Worm (Caenorhabditis elegans) whole organism, L3 larva: ENCODE measurements around the gene cest-2.2.
A peak's percentile ranks its signal among the peaks of the same experiment; 100 is the strongest.
"Not testable (repeated sequence)": the region's sequence is repeated elsewhere in the genome, so short reads cannot be mapped to it uniquely, and the experiment has no call there.

Source experiments
- R02D3.7 ChIP-seq: fragments of 150-350 bp; optimal IDR thresholded peaks from 2 replicates; lab custom pipeline; 2014; ENCODE audit warnings: missing biosample characterization, missing genetic modification characterization
- ZK546.5 ChIP-seq: sonication (generic microtip); optimal IDR thresholded peaks from 2 replicates; lab custom pipeline; 2017; ENCODE audit warnings: missing biosample characterization, missing genetic modification characterization
- aly-2 ChIP-seq: fragments of 150-350 bp; optimal IDR thresholded peaks from 2 replicates; lab custom pipeline; 2014; ENCODE audit warnings: missing biosample characterization, missing genetic modification characterization
- ama-1 ChIP-seq: fragments of 150-350 bp; optimal IDR thresholded peaks from 2 replicates; lab custom pipeline; 2018
- ceh-28 ChIP-seq: fragments of 150-350 bp; optimal IDR thresholded peaks from 2 replicates; lab custom pipeline; 2014; ENCODE audit warnings: missing biosample characterization, missing genetic modification reagents, missing genetic modification characterization
- ceh-9 ChIP-seq: sonication (generic microtip); optimal IDR thresholded peaks from 2 replicates; lab custom pipeline; 2018; ENCODE audit warnings: missing biosample characterization, missing genetic modification characterization
- daf-12 ChIP-seq: fragments of 150-350 bp; optimal IDR thresholded peaks from 2 replicates; lab custom pipeline; 2014; ENCODE audit warnings: missing biosample characterization, missing genetic modification reagents, missing genetic modification characterization
- egl-27 ChIP-seq: sonication (generic microtip); optimal IDR thresholded peaks from 4 replicates; lab custom pipeline; 2017; ENCODE audit warnings: missing biosample characterization, missing genetic modification reagents, missing genetic modification characterization
- egl-5 ChIP-seq: fragments of 150-350 bp; optimal IDR thresholded peaks from 2 replicates; lab custom pipeline; 2017; ENCODE audit warnings: missing biosample characterization, missing genetic modification reagents, missing genetic modification characterization, inconsistent platforms
- elt-1 ChIP-seq: fragments of 150-350 bp; optimal IDR thresholded peaks from 2 replicates; lab custom pipeline; 2014; ENCODE audit warnings: missing biosample characterization, missing genetic modification characterization
- elt-2 ChIP-seq: sonication (generic microtip); optimal IDR thresholded peaks from 2 replicates; lab custom pipeline; 2016; ENCODE audit warnings: missing genetic modification reagents, mild to moderate bottlenecking, missing genetic modification characterization, missing compliant biosample characterization
- elt-3 ChIP-seq, 3 experiments: fragments of 150-350 bp in 1 of 3; sonication (generic microtip) in 2 of 3; optimal IDR thresholded peaks; 2 replicates in 2 of 3; 4 replicates in 1 of 3; lab custom pipeline; 2014 to 2017; ENCODE audit warnings: missing biosample characterization in 3 of 3, missing genetic modification characterization in 3 of 3
- eor-1 ChIP-seq, 2 experiments: fragments of 150-350 bp; optimal IDR thresholded peaks; 2 replicates each; lab custom pipeline; 2014 to 2018; ENCODE audit warnings: missing biosample characterization in 2 of 2, missing genetic modification characterization in 2 of 2
- fkh-10 ChIP-seq: sonication (generic microtip); optimal IDR thresholded peaks from 2 replicates; lab custom pipeline; 2017; ENCODE audit warnings: missing biosample characterization, missing genetic modification reagents, missing genetic modification characterization
- fkh-2 ChIP-seq: fragments of 150-350 bp; optimal IDR thresholded peaks from 2 replicates; lab custom pipeline; 2014; ENCODE audit warnings: missing biosample characterization, missing genetic modification reagents, missing genetic modification characterization
- fos-1 ChIP-seq: fragments of 150-350 bp; optimal IDR thresholded peaks from 2 replicates; lab custom pipeline; 2014; ENCODE audit warnings: missing biosample characterization, missing genetic modification characterization
- hmg-11 ChIP-seq: sonication (generic microtip); optimal IDR thresholded peaks from 2 replicates; lab custom pipeline; 2016; ENCODE audit warnings: missing genetic modification characterization, missing compliant biosample characterization
- jun-1 ChIP-seq: fragments of 150-350 bp; optimal IDR thresholded peaks from 2 replicates; lab custom pipeline; 2014; ENCODE audit warnings: missing biosample characterization, missing genetic modification reagents, missing genetic modification characterization
- lin-15B ChIP-seq: fragments of 150-350 bp; optimal IDR thresholded peaks from 2 replicates; lab custom pipeline; 2014; ENCODE audit warnings: missing biosample characterization, missing genetic modification characterization
- lin-39 ChIP-seq: fragments of 150-350 bp; optimal IDR thresholded peaks from 2 replicates; lab custom pipeline; 2018; ENCODE audit warnings: missing biosample characterization, missing genetic modification reagents, missing genetic modification characterization
- lsy-12 ChIP-seq: sonication (generic microtip); optimal IDR thresholded peaks from 2 replicates; lab custom pipeline; 2016; ENCODE audit warnings: mild to moderate bottlenecking, missing genetic modification characterization, missing compliant biosample characterization
- mdl-1 ChIP-seq: fragments of 150-350 bp; optimal IDR thresholded peaks from 2 replicates; lab custom pipeline; 2014; ENCODE audit warnings: missing biosample characterization, missing genetic modification characterization
- mml-1 ChIP-seq: fragments of 150-350 bp; sonication (generic microtip); optimal IDR thresholded peaks from 3 replicates; lab custom pipeline; 2014; ENCODE audit warnings: missing biosample characterization, missing genetic modification characterization
- nfya-1 ChIP-seq: sonication (generic microtip); optimal IDR thresholded peaks from 2 replicates; lab custom pipeline; 2017; ENCODE audit warnings: missing genetic modification characterization, mild to moderate bottlenecking, missing compliant biosample characterization, antibody characterized with exemption, moderate library complexity; ENCODE audit not compliant: insufficient read depth
- nhr-11 ChIP-seq: fragments of 150-350 bp; optimal IDR thresholded peaks from 2 replicates; lab custom pipeline; 2014; ENCODE audit warnings: missing biosample characterization, missing genetic modification characterization
- nhr-12 ChIP-seq: fragments of 150-350 bp; optimal IDR thresholded peaks from 2 replicates; lab custom pipeline; 2014; ENCODE audit warnings: missing biosample characterization, missing genetic modification characterization
- nhr-237 ChIP-seq: fragments of 150-350 bp; optimal IDR thresholded peaks from 2 replicates; lab custom pipeline; 2014; ENCODE audit warnings: missing biosample characterization, missing genetic modification characterization
- nhr-25 ChIP-seq: sonication (generic microtip); optimal IDR thresholded peaks from 2 replicates; lab custom pipeline; 2017; ENCODE audit warnings: missing biosample characterization, missing genetic modification characterization
- nhr-43 ChIP-seq: sonication (generic microtip); optimal IDR thresholded peaks from 2 replicates; lab custom pipeline; 2016; ENCODE audit warnings: mild to moderate bottlenecking, missing genetic modification characterization, missing compliant biosample characterization; ENCODE audit not compliant: poor library complexity, severe bottlenecking
- nhr-67 ChIP-seq: fragments of 150-350 bp; optimal IDR thresholded peaks from 2 replicates; lab custom pipeline; 2014; ENCODE audit warnings: missing biosample characterization, missing genetic modification characterization
- nhr-77 ChIP-seq: fragments of 150-350 bp; optimal IDR thresholded peaks from 2 replicates; lab custom pipeline; 2014; ENCODE audit warnings: missing biosample characterization, missing genetic modification characterization
- pha-4 ChIP-seq: fragments of 150-350 bp; optimal IDR thresholded peaks from 2 replicates; lab custom pipeline; 2014; ENCODE audit warnings: missing biosample characterization, missing genetic modification reagents, missing genetic modification characterization
- pqm-1 ChIP-seq: fragments of 150-350 bp; optimal IDR thresholded peaks from 2 replicates; lab custom pipeline; 2017; ENCODE audit warnings: missing biosample characterization, missing genetic modification characterization, inconsistent platforms
- sea-2 ChIP-seq: fragments of 150-350 bp; sonication (generic microtip); optimal IDR thresholded peaks from 4 replicates; lab custom pipeline; 2014; ENCODE audit warnings: missing biosample characterization, missing genetic modification reagents, missing genetic modification characterization
- skn-1 ChIP-seq: fragments of 150-350 bp; optimal IDR thresholded peaks from 2 replicates; lab custom pipeline; 2014; ENCODE audit warnings: missing biosample characterization, missing genetic modification characterization
- snpc-4 ChIP-seq: fragments of 150-350 bp; optimal IDR thresholded peaks from 2 replicates; lab custom pipeline; 2014; ENCODE audit warnings: missing biosample characterization, missing genetic modification characterization
- tbx-2 ChIP-seq: sonication (generic microtip); optimal IDR thresholded peaks from 2 replicates; lab custom pipeline; 2016; ENCODE audit warnings: mild to moderate bottlenecking, missing genetic modification characterization, missing compliant biosample characterization
- unc-39 ChIP-seq: sonication (generic microtip); optimal IDR thresholded peaks from 4 replicates; lab custom pipeline; 2017; ENCODE audit warnings: missing biosample characterization, missing genetic modification characterization
- unc-62 ChIP-seq: fragments of 150-350 bp; sonication (generic microtip); optimal IDR thresholded peaks from 4 replicates; lab custom pipeline; 2014; ENCODE audit warnings: missing biosample characterization, missing genetic modification reagents, missing genetic modification characterization
- zag-1 ChIP-seq: fragments of 150-350 bp; optimal IDR thresholded peaks from 2 replicates; lab custom pipeline; 2014; ENCODE audit warnings: missing biosample characterization, missing genetic modification characterization
- ztf-11 ChIP-seq: fragments of 150-350 bp; optimal IDR thresholded peaks from 2 replicates; lab custom pipeline; 2014; ENCODE audit warnings: missing biosample characterization, missing genetic modification characterization
- ztf-4 ChIP-seq: fragments of 150-350 bp; optimal IDR thresholded peaks from 2 replicates; lab custom pipeline; 2014; ENCODE audit warnings: missing biosample characterization, missing genetic modification characterization

Gene cest-2.2

ce11 chrV:14140733-14141132, 34.4 kb downstream of the cest-2.2 start:
- TF ChIP-seq snpc-4 (tag; lab: Kevin White, UChicago) (no peak), elt-2 (no peak), fkh-10 (GFP tag; lab: Kevin White, UChicago) (peak; percentile 82), nhr-12 (tag; lab: Kevin White, UChicago) (no peak), sea-2 (no peak), nfya-1 (tag; lab: Kevin White, UChicago) (no peak), mml-1 (tag; lab: Kevin White, UChicago) (no peak), lin-39 (no peak)

- TF ChIP-seq lsy-12 (tag; lab: Kevin White, UChicago) (no peak), tbx-2 (tag; lab: Kevin White, UChicago) (no peak), zag-1 (tag; lab: Kevin White, UChicago) (no peak), daf-12 (tag; lab: Kevin White, UChicago) (no peak), fkh-2 (tag; lab: Kevin White, UChicago) (no peak), fos-1 (no peak), egl-5 (tag; lab: Kevin White, UChicago) (no peak), aly-2 (tag; lab: Kevin White, UChicago) (no peak), ztf-4 (tag; lab: Kevin White, UChicago) (no peak), nhr-25 (tag; lab: Kevin White, UChicago) (peak; percentile 23), nhr-11 (tag; lab: Kevin White, UChicago) (no peak), ceh-9 (tag; lab: Kevin White, UChicago) (no peak), eor-1 (tag; optimal IDR thresholded peaks at IDR 0.05; lab: Kevin White, UChicago) (no peak), lin-39 (peak; percentile 40), elt-2 (no peak), jun-1 (tag; lab: Kevin White, UChicago) (no peak), snpc-4 (tag; lab: Kevin White, UChicago) (no peak), fkh-10 (GFP tag; lab: Kevin White, UChicago) (no peak), nhr-12 (tag; lab: Kevin White, UChicago) (no peak), ama-1 (lab: Kevin White, UChicago) (peak; percentile 5), pqm-1 (tag; lab: Kevin White, UChicago) (no peak), elt-3 (tag; optimal IDR thresholded peaks at IDR 0.05; lab: Kevin White, UChicago) (no peak), lin-15B (tag; lab: Kevin White, UChicago) (peak; percentile 16), ztf-11 (no peak), hmg-11 (peak; percentile 23), R02D3.7 (tag; lab: Kevin White, UChicago) (no peak)
These were observed 35.7 kb downstream of the cest-2.2 start for ce11 chrV:14139252-14140100.

ce11 chrV:14137766-14138165, 37.4 kb downstream of the cest-2.2 start, which contains the start of gene AH10.4:
Gene AH10.4 (minus strand): TSS chrV:14137866.
- not testable (repeated sequence) for TF ChIP-seq lin-39; nhr-237 (tag; lab: Kevin White, UChicago); egl-5 (tag; lab: Kevin White, UChicago)

- no peak for TF ChIP-seq nhr-237 (tag; lab: Kevin White, UChicago)
- TF ChIP-seq pha-4 (tag; lab: Kevin White, UChicago) = peak; percentile 93
- TF ChIP-seq fkh-2 (tag; lab: Kevin White, UChicago) = no peak
- peak; percentile 62 for TF ChIP-seq mdl-1
- no peak for TF ChIP-seq elt-1 (tag; lab: Kevin White, UChicago)
- peak; percentile 1 for TF ChIP-seq tbx-2 (tag; lab: Kevin White, UChicago)
- TF ChIP-seq mml-1 (tag; lab: Kevin White, UChicago) = no peak
- no peak for TF ChIP-seq nhr-77
- TF ChIP-seq elt-2 = peak; percentile 55
- peak; percentile 33 for TF ChIP-seq nhr-43 (tag; lab: Kevin White, UChicago)
- peak; percentile 61 for TF ChIP-seq lsy-12 (tag; lab: Kevin White, UChicago)
- no peak for TF ChIP-seq unc-39 (tag; lab: Kevin White, UChicago)
- no peak for TF ChIP-seq egl-5 (tag; lab: Kevin White, UChicago)
- TF ChIP-seq ZK546.5 (tag; lab: Kevin White, UChicago) = no peak
- no peak for TF ChIP-seq skn-1 (tag; lab: Kevin White, UChicago)
- TF ChIP-seq ama-1 (lab: Kevin White, UChicago) = no peak
- no peak for TF ChIP-seq nhr-67 (tag; lab: Kevin White, UChicago)
- TF ChIP-seq jun-1 (tag; lab: Kevin White, UChicago) = peak; percentile 52
- peak; percentile 33 for TF ChIP-seq lin-15B (tag; lab: Kevin White, UChicago)
- TF ChIP-seq R02D3.7 (tag; lab: Kevin White, UChicago) = no peak
- TF ChIP-seq ceh-28 = peak; percentile 17
- peak; percentile 65 for TF ChIP-seq hmg-11
- TF ChIP-seq nhr-11 (tag; lab: Kevin White, UChicago) = no peak
- TF ChIP-seq egl-27 (tag; lab: Kevin White, UChicago) = peak; percentile 10
- TF ChIP-seq lin-39 = peak; percentile 47
- TF ChIP-seq fos-1 = no peak
- TF ChIP-seq daf-12 (tag; lab: Kevin White, UChicago) = no peak
- TF ChIP-seq pqm-1 (tag; lab: Kevin White, UChicago) = no peak
- peak; percentile 77 for TF ChIP-seq nhr-25 (tag; lab: Kevin White, UChicago)
- TF ChIP-seq sea-2 = no peak
- TF ChIP-seq nhr-12 (tag; lab: Kevin White, UChicago) = no peak
- no peak for TF ChIP-seq unc-62 (GFP tag; lab: Kevin White, UChicago)
- TF ChIP-seq ceh-9 (tag; lab: Kevin White, UChicago) = no peak
These were observed 39.0 kb downstream of the cest-2.2 start for ce11 chrV:14136152-14136551.
